Fruit fly (Drosophila melanogaster) whole organism, embryonic: Measurements from ENCODE around the gene tw.

Source experiments
- Adf1 ChIP-seq: fragments of 200-800 bp; sonication (Bioruptor generic); IDR thresholded peaks from 2 replicates; pipeline ENCODE4 v1.3.6; 2022; ENCODE audit warnings: missing biosample characterization, missing genetic modification characterization
- B-H2 ChIP-seq: fragments of 200-800 bp; sonication (Bioruptor generic); optimal IDR thresholded peaks from 2 replicates; lab custom pipeline; 2018; ENCODE audit warnings: missing biosample characterization, mild to moderate bottlenecking, missing genetic modification characterization
- CG10147 ChIP-seq: fragments of 200-800 bp; sonication (Bioruptor generic); optimal IDR thresholded peaks from 2 replicates; lab custom pipeline; 2019; ENCODE audit warnings: missing biosample characterization, mild to moderate bottlenecking, missing genetic modification characterization, moderate library complexity
- CG10565 ChIP-seq: fragments of 200-800 bp; sonication (Bioruptor generic); optimal IDR thresholded peaks from 3 replicates; lab custom pipeline; 2016; ENCODE audit warnings: missing biosample characterization, mild to moderate bottlenecking, missing genetic modification characterization
- CG12071 ChIP-seq: fragments of 200-800 bp; sonication (Bioruptor generic); optimal IDR thresholded peaks from 3 replicates; lab custom pipeline; 2018; ENCODE audit warnings: missing biosample characterization, mild to moderate bottlenecking, missing genetic modification characterization
- CG12104 ChIP-seq: fragments of 200-800 bp; sonication (Bioruptor generic); optimal IDR thresholded peaks from 3 replicates; lab custom pipeline; 2016; ENCODE audit warnings: missing biosample characterization, missing genetic modification characterization
- CG12299 ChIP-seq: fragments of 200-800 bp; sonication (Bioruptor generic); optimal IDR thresholded peaks from 2 replicates; lab custom pipeline; 2018; ENCODE audit warnings: missing biosample characterization, mild to moderate bottlenecking, missing genetic modification characterization
- CG12391 ChIP-seq: fragments of 200-800 bp; sonication (Bioruptor generic); optimal IDR thresholded peaks from 3 replicates; lab custom pipeline; 2018; ENCODE audit warnings: missing biosample characterization, mild to moderate bottlenecking, missing genetic modification characterization, moderate library complexity
- CG13775 ChIP-seq: fragments of 200-800 bp; sonication (Bioruptor generic); optimal IDR thresholded peaks from 3 replicates; lab custom pipeline; 2017; ENCODE audit warnings: missing biosample characterization, mild to moderate bottlenecking, missing genetic modification characterization
- CG14050 ChIP-seq: fragments of 200-800 bp; sonication (Bioruptor generic); IDR thresholded peaks from 3 replicates; pipeline ENCODE4 v1.3.6; 2022; ENCODE audit warnings: missing biosample characterization, missing genetic modification characterization
- CG14667 ChIP-seq: fragments of 200-800 bp; sonication (Bioruptor generic); IDR thresholded peaks from 2 replicates; pipeline ENCODE4 v1.3.6; 2022; ENCODE audit warnings: missing biosample characterization, missing genetic modification characterization
- CG14860 ChIP-seq: fragments of 200-800 bp; sonication (Bioruptor generic); IDR thresholded peaks from 3 replicates; pipeline ENCODE4 v1.3.6; 2022; ENCODE audit warnings: missing biosample characterization, missing genetic modification characterization; ENCODE audit not compliant: partially characterized antibody
- CG16779 ChIP-seq: fragments of 200-800 bp; sonication (Bioruptor generic); IDR thresholded peaks from 2 replicates; pipeline ENCODE4 v1.3.6; 2022; ENCODE audit warnings: missing biosample characterization, missing genetic modification characterization
- CG32532 ChIP-seq: fragments of 200-800 bp; sonication (Bioruptor generic); IDR thresholded peaks from 2 replicates; pipeline ENCODE4 v1.3.6; 2022; ENCODE audit warnings: missing biosample characterization, missing genetic modification characterization
- CG4617 ChIP-seq: fragments of 200-800 bp; sonication (Bioruptor generic); optimal IDR thresholded peaks from 3 replicates; lab custom pipeline; 2016; ENCODE audit warnings: missing biosample characterization, missing genetic modification characterization, borderline replicate concordance
- CG4730 ChIP-seq: fragments of 200-800 bp; sonication (Bioruptor generic); IDR thresholded peaks from 2 replicates; pipeline ENCODE4 v1.3.6; 2022; ENCODE audit warnings: missing biosample characterization, missing genetic modification characterization
- CG8290 ChIP-seq, 3 experiments: fragments of 200-800 bp; sonication (Bioruptor generic); optimal IDR thresholded peaks; 2 replicates each; lab custom pipeline; 2016 to 2019; ENCODE audit warnings: missing biosample characterization in 3 of 3, missing genetic modification characterization in 3 of 3, mild to moderate bottlenecking in 2 of 3, moderate library complexity in 1 of 3
- CG8478 ChIP-seq: fragments of >200 bp; optimal IDR thresholded peaks from 2 replicates; lab custom pipeline; 2018
- D ChIP-seq, 2 experiments: fragments of 200-800 bp in 1 of 2; fragments of >200 bp in 1 of 2; sonication (Bioruptor generic) in 1 of 2; optimal IDR thresholded peaks; 2 replicates in 1 of 2; 3 replicates in 1 of 2; lab custom pipeline; 2017; ENCODE audit warnings: mild to moderate bottlenecking in 1 of 2, missing biosample characterization in 1 of 2, missing genetic modification characterization in 1 of 2, missing genetic modification reagents in 1 of 2
- Deaf1 ChIP-seq: fragments of 200-800 bp; optimal IDR thresholded peaks from 3 replicates; lab custom pipeline; 2019; ENCODE audit warnings: missing biosample characterization, mild to moderate bottlenecking, missing genetic modification characterization, moderate library complexity
- Ets65A ChIP-seq: fragments of 200-800 bp; sonication (Bioruptor generic); peaks from one replicate; lab custom pipeline; 2016; ENCODE audit warnings: missing biosample characterization, missing genetic modification characterization
- Ets97D ChIP-seq: fragments of 200-800 bp; sonication (Bioruptor generic); optimal IDR thresholded peaks from 3 replicates; lab custom pipeline; 2016; ENCODE audit warnings: missing biosample characterization, missing genetic modification characterization
- Hand ChIP-seq: fragments of 200-800 bp; sonication (Bioruptor generic); optimal IDR thresholded peaks from 2 replicates; lab custom pipeline; 2017; ENCODE audit warnings: mild to moderate bottlenecking, missing biosample characterization, missing genetic modification reagents, missing genetic modification characterization
- Hmr ChIP-seq: fragments of 200-800 bp; sonication (Bioruptor generic); optimal IDR thresholded peaks from 3 replicates; lab custom pipeline; 2017; ENCODE audit warnings: mild to moderate bottlenecking, missing biosample characterization, missing genetic modification reagents, missing genetic modification characterization
- MTF-1 ChIP-seq: fragments of 200-800 bp; sonication (Bioruptor generic); optimal IDR thresholded peaks from 2 replicates; lab custom pipeline; 2018; ENCODE audit warnings: missing biosample characterization, mild to moderate bottlenecking, missing genetic modification characterization, borderline replicate concordance
- Optix ChIP-seq: fragments of 200-800 bp; sonication (Bioruptor generic); IDR thresholded peaks from 3 replicates; pipeline ENCODE4 v1.3.6; 2022; ENCODE audit warnings: missing biosample characterization, missing genetic modification characterization
- Sox102F ChIP-seq: fragments of 200-800 bp; sonication (Bioruptor generic); optimal IDR thresholded peaks from 2 replicates; lab custom pipeline; 2018; ENCODE audit warnings: missing biosample characterization, mild to moderate bottlenecking, missing genetic modification characterization, moderate library complexity
- TFAM ChIP-seq: fragments of 200-800 bp; sonication (Bioruptor generic); optimal IDR thresholded peaks from 2 replicates; lab custom pipeline; 2017; ENCODE audit warnings: missing biosample characterization, missing genetic modification characterization, inconsistent platforms
- crc ChIP-seq: fragments of 200-800 bp; sonication (Bioruptor generic); optimal IDR thresholded peaks from 2 replicates; lab custom pipeline; 2016; ENCODE audit warnings: missing biosample characterization, missing genetic modification characterization
- cwo ChIP-seq: fragments of 200-800 bp; sonication (Bioruptor generic); optimal IDR thresholded peaks from 3 replicates; lab custom pipeline; 2017; ENCODE audit warnings: missing biosample characterization, missing genetic modification characterization, mild to moderate bottlenecking, moderate library complexity, missing genetic modification reagents
- da ChIP-seq: fragments of 200-800 bp; sonication (Bioruptor generic); optimal IDR thresholded peaks from 2 replicates; lab custom pipeline; 2016; ENCODE audit warnings: missing biosample characterization, missing genetic modification characterization
- fd96Cb ChIP-seq: fragments of 200-800 bp; sonication (Bioruptor generic); optimal IDR thresholded peaks from 2 replicates; lab custom pipeline; 2018; ENCODE audit warnings: missing biosample characterization, mild to moderate bottlenecking, missing genetic modification characterization, moderate library complexity
- fru ChIP-seq: fragments of >200 bp; optimal IDR thresholded peaks from 2 replicates; lab custom pipeline; 2017
- grn ChIP-seq: fragments of 200-800 bp; sonication (Bioruptor generic); optimal IDR thresholded peaks from 3 replicates; lab custom pipeline; 2017; ENCODE audit warnings: missing biosample characterization, missing genetic modification characterization
- gt ChIP-seq: fragments of 200-800 bp; sonication (Bioruptor generic); IDR thresholded peaks from 2 replicates; pipeline ENCODE4 v1.3.6; 2022; ENCODE audit warnings: missing biosample characterization, missing genetic modification characterization
- hb ChIP-seq: fragments of 200-800 bp; sonication (Bioruptor generic); IDR thresholded peaks from 3 replicates; pipeline ENCODE4 v1.3.6; 2022; ENCODE audit warnings: missing biosample characterization, missing genetic modification characterization; ENCODE audit not compliant: partially characterized antibody
- inv ChIP-seq: fragments of 200-800 bp; sonication (Bioruptor generic); IDR thresholded peaks from 2 replicates; pipeline ENCODE4 v1.3.6; 2022; ENCODE audit warnings: missing biosample characterization, missing genetic modification characterization; ENCODE audit not compliant: partially characterized antibody
- jing ChIP-seq: fragments of 200-800 bp; sonication (Bioruptor generic); optimal IDR thresholded peaks from 2 replicates; lab custom pipeline; 2018; ENCODE audit warnings: missing biosample characterization, mild to moderate bottlenecking, missing genetic modification characterization
- nerfin-2 ChIP-seq: fragments of 200-800 bp; sonication (Bioruptor generic); IDR thresholded peaks from 2 replicates; pipeline ENCODE4 v1.3.6; 2022; ENCODE audit warnings: missing biosample characterization, missing genetic modification characterization; ENCODE audit not compliant: partially characterized antibody
- peb ChIP-seq: fragments of 200-800 bp; sonication (Bioruptor generic); IDR thresholded peaks from 2 replicates; pipeline ENCODE4 v1.3.6; 2022; ENCODE audit warnings: missing biosample characterization, missing genetic modification characterization
- prd ChIP-seq, 3 experiments: fragments of >200 bp in 2 of 3; fragments of 200-800 bp in 1 of 3; sonication (Bioruptor generic) in 1 of 3; optimal IDR thresholded peaks in 2 of 3; IDR thresholded peaks in 1 of 3; 2 replicates in 2 of 3; 3 replicates in 1 of 3; pipeline versions ENCODE4 v1.3.6 to Lab custom; 2017 to 2022; ENCODE audit warnings: missing biosample characterization in 1 of 3, missing genetic modification characterization in 1 of 3
- sens-2 ChIP-seq: fragments of 200-800 bp; sonication (Bioruptor generic); IDR thresholded peaks from 2 replicates; pipeline ENCODE4 v1.3.6; 2022; ENCODE audit warnings: missing biosample characterization, missing genetic modification characterization
- shn ChIP-seq: fragments of 200-800 bp; sonication (Bioruptor generic); optimal IDR thresholded peaks from 3 replicates; lab custom pipeline; 2016; ENCODE audit warnings: missing biosample characterization, missing genetic modification characterization
- sisA ChIP-seq: fragments of 200-800 bp; sonication (Bioruptor generic); IDR thresholded peaks from 2 replicates; pipeline ENCODE4 v1.3.6; 2022; ENCODE audit warnings: missing biosample characterization, missing genetic modification characterization
- slp2 ChIP-seq: fragments of 200-800 bp; sonication (Bioruptor generic); optimal IDR thresholded peaks from 2 replicates; lab custom pipeline; 2016; ENCODE audit warnings: missing biosample characterization, missing genetic modification characterization
- stc ChIP-seq: fragments of 200-800 bp; sonication (Bioruptor generic); IDR thresholded peaks from 2 replicates; pipeline ENCODE4 v1.3.6; 2022; ENCODE audit warnings: missing biosample characterization, missing genetic modification characterization
- tna ChIP-seq: fragments of 200-800 bp; sonication (Bioruptor generic); IDR thresholded peaks from 2 replicates; pipeline ENCODE4 v1.3.6; 2022; ENCODE audit warnings: missing biosample characterization, missing genetic modification characterization; ENCODE audit not compliant: partially characterized antibody
- unpg ChIP-seq: fragments of 200-800 bp; sonication (Bioruptor generic); optimal IDR thresholded peaks from 3 replicates; lab custom pipeline; 2018; ENCODE audit warnings: missing biosample characterization, mild to moderate bottlenecking, missing genetic modification characterization, moderate library complexity
- zfh2 ChIP-seq: fragments of 200-800 bp; sonication (Bioruptor generic); optimal IDR thresholded peaks from 2 replicates; lab custom pipeline; 2016; ENCODE audit warnings: missing biosample characterization, missing genetic modification characterization

Gene tw

DNA sequence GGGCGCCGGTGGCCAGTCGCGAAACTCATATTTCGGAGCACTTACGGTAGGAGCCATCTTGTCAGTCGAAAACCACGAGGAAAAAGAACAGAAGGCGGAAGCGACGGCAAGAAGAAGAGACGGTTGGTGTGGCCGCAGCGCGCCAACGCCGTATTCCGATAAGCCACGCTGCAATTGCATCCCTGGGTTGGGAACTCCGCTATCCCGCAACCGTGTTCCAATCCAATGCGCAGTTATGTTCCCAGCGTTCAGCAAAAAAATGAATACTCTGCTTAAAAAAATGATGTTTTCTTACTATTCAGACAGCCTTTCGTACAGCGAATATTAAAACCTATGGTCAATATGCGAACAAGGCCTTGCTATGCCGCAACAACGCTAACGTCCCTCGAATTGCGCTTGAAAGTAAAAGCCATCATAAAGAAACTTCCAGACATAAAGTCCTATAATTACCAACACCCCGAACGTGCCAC, 19.5 kb upstream of the tw start, which contains the start of gene RpL22 (continued):
- TF ChIP-seq crc (GFP tag; lab: Kevin White, UChicago) = peak; percentile 84
- TF ChIP-seq CG8478 (lab: Kevin White, UChicago) = no peak
- TF ChIP-seq inv (GFP tag; lab: Robert Waterston, UW) = no peak; the same call in 1 of the 2 replicates
- peak; percentile 94 for TF ChIP-seq shn (GFP tag; lab: Kevin White, UChicago)
- peak; percentile 53 for TF ChIP-seq fd96Cb (tag; lab: Kevin White, UChicago)
- TF ChIP-seq Ets97D (GFP tag; lab: Kevin White, UChicago) = peak; percentile 100
- TF ChIP-seq Deaf1 (tag; lab: Kevin White, UChicago) = peak; percentile 54
- peak; percentile 60 for TF ChIP-seq Sox102F (GFP tag; lab: Kevin White, UChicago)
- peak; percentile 77 for TF ChIP-seq CG14050
- TF ChIP-seq CG13775 (GFP tag; lab: Kevin White, UChicago) = peak; percentile 94
- TF ChIP-seq CG10565 = peak; percentile 52
- TF ChIP-seq nerfin-2 (GFP tag; lab: Robert Waterston, UW) = no peak
- peak; percentile 98 for TF ChIP-seq Hmr (GFP tag; lab: Kevin White, UChicago)
- TF ChIP-seq unpg (GFP tag; lab: Kevin White, UChicago) = peak; percentile 79
- TF ChIP-seq peb = peak; percentile 55; the same call in 1 of the 2 replicates
- peak; percentile 81 for TF ChIP-seq TFAM (GFP tag; lab: Kevin White, UChicago)
- TF ChIP-seq sens-2 (GFP tag; lab: Robert Waterston, UW) = peak; percentile 85
- TF ChIP-seq CG8290 (GFP tag; optimal IDR thresholded peaks at IDR 0.05; lab: Kevin White, UChicago) = peak; percentile 90
- peak; percentile 75 to 97 for TF ChIP-seq CG8290 (tag; optimal IDR thresholded peaks at IDR 0.05; lab: Kevin White, UChicago)
- TF ChIP-seq fru (lab: Kevin White, UChicago) = no peak
- TF ChIP-seq cwo = peak; percentile 79
- peak; percentile 81 for TF ChIP-seq CG4617
- peak; percentile 73 for TF ChIP-seq Adf1 (GFP tag; lab: Robert Waterston, UW)
- TF ChIP-seq da = peak; percentile 90
- TF ChIP-seq MTF-1 (GFP tag; lab: Kevin White, UChicago) = peak; percentile 93
- peak; percentile 63; the same call in 1 of the 2 replicates for TF ChIP-seq gt
- no peak for TF ChIP-seq hb (GFP tag; lab: Robert Waterston, UW)
- TF ChIP-seq CG14667 (GFP tag; lab: Robert Waterston, UW) = peak; percentile 65
- peak; percentile 86 for TF ChIP-seq stc (GFP tag; lab: Robert Waterston, UW)
- peak; percentile 87 for TF ChIP-seq B-H2 (GFP tag; lab: Kevin White, UChicago)
- TF ChIP-seq CG10147 (GFP tag; lab: Kevin White, UChicago) = peak; percentile 75
- peak; percentile 91 for TF ChIP-seq CG32532 (GFP tag; lab: Robert Waterston, UW)
- TF ChIP-seq grn (GFP tag; lab: Kevin White, UChicago) = peak; percentile 79
- TF ChIP-seq tna (GFP tag; lab: Robert Waterston, UW) = no peak
- TF ChIP-seq CG12391 (tag; lab: Kevin White, UChicago) = peak; percentile 87
- TF ChIP-seq sisA = peak; percentile 44; the same call in 1 of the 2 replicates
- peak; percentile 81 for TF ChIP-seq CG12299 (tag; lab: Kevin White, UChicago)
- TF ChIP-seq D (optimal IDR thresholded peaks at IDR 0.05; lab: Kevin White, UChicago) = no peak
- TF ChIP-seq D (GFP tag; optimal IDR thresholded peaks at IDR 0.05; lab: Kevin White, UChicago) = peak; percentile 83
- TF ChIP-seq CG14860 (GFP tag; lab: Robert Waterston, UW) = no peak
- TF ChIP-seq CG16779 (GFP tag; lab: Robert Waterston, UW) = peak; percentile 70
- peak; percentile 60 for TF ChIP-seq jing (GFP tag; lab: Kevin White, UChicago)
- TF ChIP-seq CG12104 (GFP tag; lab: Kevin White, UChicago) = peak; percentile 83
- peak; percentile 78 for TF ChIP-seq zfh2 (GFP tag; lab: Kevin White, UChicago)
- peak; percentile 85 for TF ChIP-seq slp2 (GFP tag; lab: Kevin White, UChicago)
- peak; percentile 71 for TF ChIP-seq CG4730
- TF ChIP-seq Hand (GFP tag; lab: Kevin White, UChicago) = peak; percentile 71
- TF ChIP-seq Optix (GFP tag; lab: Robert Waterston, UW) = peak; percentile 79; the same call in 2 of the 3 replicates
- peak; percentile 98 for TF ChIP-seq Ets65A
- TF ChIP-seq prd (optimal IDR thresholded peaks at IDR 0.05; lab: Kevin White, UChicago) = no peak
- peak; percentile 55; the same call in 1 of the 3 replicates for TF ChIP-seq prd (GFP tag; IDR thresholded peaks at IDR 0.05; lab: Robert Waterston, UW)
- TF ChIP-seq CG12071 (GFP tag; lab: Kevin White, UChicago) = peak; percentile 85
